Fruit fly (Drosophila melanogaster) Kc167 (cell line): ENCODE results near the gene CG31928.

Experiments used
- Myc ChIP-seq: fragments of >200 bp; optimal IDR thresholded peaks from 2 replicates; lab custom pipeline; 2017; ENCODE audit warnings: missing external identifiers
- Sin3A ChIP-seq: fragments of >200 bp; optimal IDR thresholded peaks from 2 replicates; lab custom pipeline; 2018; ENCODE audit warnings: missing external identifiers
- h ChIP-seq: fragments of >200 bp; optimal IDR thresholded peaks from 3 replicates; lab custom pipeline; 2018; ENCODE audit warnings: missing external identifiers
- insv ChIP-seq: fragments of >200 bp; optimal IDR thresholded peaks from 3 replicates; lab custom pipeline; 2018; ENCODE audit warnings: missing external identifiers
- psq ChIP-seq: fragments of >200 bp; optimal IDR thresholded peaks from 2 replicates; lab custom pipeline; 2017; ENCODE audit warnings: missing external identifiers
- ttk ChIP-seq: sonication (Bioruptor generic); optimal IDR thresholded peaks from 2 replicates; lab custom pipeline; 2017; ENCODE audit warnings: missing external identifiers

Gene CG31928

DNA sequence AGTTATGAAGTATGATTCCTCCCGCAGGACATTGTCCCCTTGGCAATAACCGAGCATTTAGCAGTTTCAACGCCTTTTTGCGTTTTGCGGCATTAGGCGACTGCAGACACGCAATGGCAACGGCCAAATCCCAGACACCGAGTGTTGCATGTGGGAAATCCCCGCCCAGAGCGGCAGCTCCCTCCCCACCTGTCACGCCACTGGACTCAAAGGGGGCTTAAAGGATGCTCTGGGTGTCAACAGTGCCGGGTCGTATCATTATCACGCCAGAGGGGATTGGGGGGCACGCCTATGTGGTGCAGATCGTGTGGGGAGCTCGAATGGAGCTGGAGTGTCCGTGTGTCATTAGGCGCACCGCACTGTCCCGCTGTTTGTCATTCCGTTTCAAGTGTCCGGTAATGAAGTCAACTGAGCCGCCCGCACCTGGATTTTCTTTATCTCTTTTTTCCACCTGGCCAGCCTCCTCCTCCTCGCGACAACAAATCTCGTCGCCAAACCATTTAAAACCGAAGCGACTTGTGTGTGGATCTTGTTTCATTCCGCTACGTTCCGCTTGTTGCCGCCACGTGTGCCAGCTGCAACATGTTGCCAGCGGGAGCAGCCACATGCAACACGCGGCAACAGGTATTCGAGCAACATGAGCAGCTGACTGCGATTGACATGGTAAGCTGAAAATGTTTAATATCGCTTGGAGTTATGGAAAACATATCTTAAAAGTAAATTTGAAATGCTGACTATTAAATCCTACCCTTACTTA is 31.5 kb upstream of the CG31928 start:
- TF ChIP-seq psq (lab: Kevin White, UChicago) (no peak), ttk (lab: Kevin White, UChicago) (no peak), Sin3A (lab: Kevin White, UChicago) (no peak)

DNA sequence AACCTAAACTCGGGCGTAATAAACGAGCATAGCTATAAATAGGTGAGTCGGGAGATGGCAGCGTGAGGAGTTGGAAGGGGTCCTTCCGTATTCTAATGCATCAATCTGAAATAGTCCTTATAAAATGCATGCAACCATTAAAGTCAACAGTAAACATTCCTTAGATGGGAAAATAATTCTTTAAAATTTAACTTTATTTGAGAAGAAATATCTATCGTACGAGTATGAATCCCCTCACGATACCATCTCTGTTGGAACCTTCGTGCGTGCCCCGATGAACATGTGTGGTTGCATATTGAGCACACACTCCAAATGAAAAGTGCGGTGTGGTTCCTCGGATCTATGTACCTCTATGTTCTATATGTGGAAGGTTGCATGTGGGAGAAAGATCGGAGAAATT is 30.0 kb upstream of the CG31928 start:
- TF ChIP-seq Sin3A (lab: Kevin White, UChicago) (no peak), psq (lab: Kevin White, UChicago) (no peak), h (lab: Kevin White, UChicago) (no peak), insv (lab: Kevin White, UChicago) (no peak), ttk (lab: Kevin White, UChicago) (no peak)

DNA sequence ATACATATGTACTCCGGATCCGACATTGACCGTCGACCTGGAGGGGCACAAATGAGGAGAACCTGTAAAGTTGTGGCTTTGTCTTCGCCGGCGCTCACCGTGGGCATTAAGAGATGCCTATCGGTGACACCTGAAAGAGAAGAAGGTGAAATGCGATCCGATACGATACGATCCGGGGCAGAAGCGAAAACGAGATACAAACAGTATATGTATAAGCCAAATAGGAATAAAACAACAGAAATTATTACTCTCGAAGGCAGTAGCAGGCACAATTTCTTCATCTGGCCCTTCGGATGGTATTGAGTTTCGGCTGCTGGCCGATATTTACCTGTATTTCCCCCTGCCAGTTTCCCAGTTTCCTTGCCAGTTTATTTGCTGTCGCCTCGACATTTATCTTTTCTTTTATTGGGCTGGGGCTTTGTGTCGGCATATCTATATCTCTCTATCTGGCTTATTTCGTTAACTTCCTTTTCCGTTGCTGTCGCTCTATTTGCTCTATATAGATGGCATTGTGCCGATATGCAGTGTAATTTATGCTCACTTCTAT is 28.7 kb upstream of the CG31928 start:
- TF ChIP-seq ttk (lab: Kevin White, UChicago) (no peak), h (lab: Kevin White, UChicago) (no peak), Sin3A (lab: Kevin White, UChicago) (no peak), Myc (lab: Kevin White, UChicago) (no peak), insv (lab: Kevin White, UChicago) (no peak), psq (lab: Kevin White, UChicago) (no peak)

DNA sequence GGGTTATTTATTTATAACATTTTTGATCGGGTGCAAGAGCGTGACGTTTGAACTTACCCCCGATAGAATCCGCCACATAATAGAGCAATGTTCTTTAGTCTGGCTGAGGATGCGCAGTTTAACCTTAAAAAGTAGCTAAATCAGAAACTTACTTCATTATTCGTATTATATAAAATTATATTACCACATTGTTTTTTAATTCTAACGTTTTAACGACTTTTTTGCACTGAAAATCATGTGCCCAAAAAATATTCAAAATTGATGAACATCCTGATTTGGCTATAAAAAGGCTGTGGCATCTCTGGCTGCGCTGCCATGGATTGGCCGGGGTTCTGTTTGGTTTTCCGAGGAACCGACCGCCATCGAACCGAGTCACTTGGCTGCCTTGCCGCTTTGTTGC is 22.1 kb upstream of the CG31928 start:
- TF ChIP-seq Sin3A (lab: Kevin White, UChicago) (no peak), Myc (lab: Kevin White, UChicago) (no peak), h (lab: Kevin White, UChicago) (no peak), insv (lab: Kevin White, UChicago) (no peak), ttk (lab: Kevin White, UChicago) (no peak), psq (lab: Kevin White, UChicago) (no peak)

DNA sequence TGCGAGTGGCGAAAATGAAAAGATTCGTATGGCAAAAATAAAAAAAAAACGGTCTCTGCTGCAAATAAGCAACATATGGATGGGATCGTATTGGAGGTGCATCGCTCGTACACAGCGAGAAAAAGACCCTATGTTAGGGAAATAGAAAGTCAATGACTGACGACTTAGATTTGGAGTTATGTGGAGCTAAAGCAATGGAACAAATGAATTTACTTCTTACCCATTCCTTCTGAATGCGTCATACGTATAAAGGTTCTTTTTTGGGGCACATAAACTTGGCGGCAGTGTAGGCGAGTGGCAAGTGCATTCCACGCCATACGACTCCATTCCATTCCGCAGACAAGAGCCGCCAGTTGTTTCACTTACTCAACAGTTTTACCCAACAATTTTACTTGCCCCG is 21.3 kb upstream of the CG31928 start:
- TF ChIP-seq Sin3A (lab: Kevin White, UChicago) (no peak), h (lab: Kevin White, UChicago) (no peak), insv (lab: Kevin White, UChicago) (no peak), Myc (lab: Kevin White, UChicago) (no peak), psq (lab: Kevin White, UChicago) (no peak), ttk (lab: Kevin White, UChicago) (no peak)

- TF ChIP-seq psq (lab: Kevin White, UChicago), result no peak
- no peak for TF ChIP-seq ttk (lab: Kevin White, UChicago)
- no peak for TF ChIP-seq Myc (lab: Kevin White, UChicago)
- no peak for TF ChIP-seq insv (lab: Kevin White, UChicago)
- no peak for TF ChIP-seq Sin3A (lab: Kevin White, UChicago)
- no peak for TF ChIP-seq h (lab: Kevin White, UChicago)
These were observed 18.7 kb upstream of the CG31928 start for dm6 chr2L:1473427-1473826.

DNA sequence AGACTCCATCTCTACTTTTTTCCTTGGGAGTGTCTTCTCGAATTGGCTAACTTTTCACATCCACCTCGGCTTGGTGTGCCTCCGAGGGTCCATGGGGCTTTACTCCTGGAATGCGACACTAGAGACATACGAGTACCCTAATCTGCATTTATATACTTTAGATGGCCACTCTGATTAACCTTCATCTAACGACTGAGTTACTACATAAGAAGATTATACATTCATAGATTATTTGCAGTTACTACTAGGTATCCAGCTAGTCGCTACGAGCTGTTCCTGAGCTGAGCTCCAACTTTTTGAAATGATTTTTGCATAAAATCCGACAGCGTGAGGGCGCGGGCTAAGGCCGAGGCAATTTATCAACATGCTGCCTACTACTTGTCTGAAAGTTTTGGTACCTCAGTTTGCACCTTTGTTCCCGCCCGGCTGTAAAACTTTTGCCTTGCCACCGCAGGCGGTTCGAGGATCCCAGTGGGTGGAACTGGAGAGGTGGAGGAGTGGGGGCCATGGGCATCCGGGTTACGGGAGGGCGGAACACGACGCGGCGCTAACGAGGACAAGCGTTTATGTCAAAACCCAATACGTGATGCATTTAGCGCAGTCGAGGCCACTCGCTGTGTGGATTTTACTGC is 15.1 kb upstream of the CG31928 start:
- no peak for TF ChIP-seq ttk (lab: Kevin White, UChicago)
- no peak for TF ChIP-seq h (lab: Kevin White, UChicago)
- no peak for TF ChIP-seq Sin3A (lab: Kevin White, UChicago)

dm6 chr2L:1478488-1478887 is 13.6 kb upstream of the CG31928 start:
- no peak for TF ChIP-seq insv (lab: Kevin White, UChicago)
- no peak for TF ChIP-seq ttk (lab: Kevin White, UChicago)
- no peak for TF ChIP-seq psq (lab: Kevin White, UChicago)
- TF ChIP-seq h (lab: Kevin White, UChicago), result no peak
- no peak for TF ChIP-seq Sin3A (lab: Kevin White, UChicago)
- no peak for TF ChIP-seq Myc (lab: Kevin White, UChicago)

DNA sequence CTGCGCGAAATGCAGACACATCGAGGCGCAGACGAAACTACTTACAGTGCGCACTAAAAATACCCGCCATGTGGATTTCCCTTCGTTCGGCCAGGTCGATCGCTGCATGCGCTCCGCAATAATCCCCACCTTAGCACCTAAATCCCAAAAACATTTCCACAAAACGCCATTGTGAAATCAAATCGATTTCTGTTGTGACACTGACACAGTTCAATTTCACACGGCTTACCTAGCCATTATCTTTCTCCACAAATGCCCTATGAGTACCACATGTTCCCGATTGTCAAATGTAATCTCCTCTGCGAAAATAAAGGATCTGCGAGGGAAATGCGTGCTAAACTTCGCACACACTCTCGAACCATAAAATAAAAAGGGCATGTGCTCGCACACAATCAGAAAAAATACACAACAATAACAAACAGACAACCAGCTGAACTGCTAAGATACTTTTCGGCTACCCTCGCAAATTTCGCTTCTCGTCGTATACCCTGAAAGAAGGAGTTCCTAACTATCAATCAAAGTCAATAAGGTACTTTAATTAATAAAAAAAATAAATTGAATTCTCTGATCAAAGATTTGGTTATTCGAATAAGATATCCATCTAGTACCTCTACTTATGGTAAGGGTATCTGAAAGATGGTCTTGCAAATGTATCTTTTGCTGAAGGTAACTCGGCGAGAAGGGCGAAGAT is 6.0 kb upstream of the CG31928 start:
- TF ChIP-seq insv (lab: Kevin White, UChicago) (no peak), ttk (lab: Kevin White, UChicago) (no peak), Myc (lab: Kevin White, UChicago) (no peak), Sin3A (lab: Kevin White, UChicago) (no peak), psq (lab: Kevin White, UChicago) (no peak), h (lab: Kevin White, UChicago) (no peak)

DNA sequence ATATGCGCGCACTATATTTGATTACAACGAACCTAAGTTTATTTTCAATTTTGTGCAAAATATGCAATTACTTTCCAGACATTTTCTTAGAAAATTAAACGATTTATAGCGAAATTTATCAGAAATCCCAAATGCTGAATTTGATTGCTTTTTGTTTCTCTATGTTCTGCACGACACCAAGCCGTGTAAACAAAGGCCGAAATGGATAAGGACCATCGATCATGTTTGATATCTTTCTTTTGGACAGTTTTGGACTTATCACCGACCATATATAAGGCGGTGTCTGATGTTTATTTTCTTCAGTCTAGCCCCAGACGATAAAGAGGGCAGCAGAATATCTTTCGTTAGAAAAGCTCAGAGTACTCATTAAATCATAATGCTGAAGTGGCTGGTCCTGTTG is 1.7 kb downstream of the CG31928 start, which contains the start of gene CG33128:
TSS of gene CG33128 (plus strand) at position 301 of the 400 bp plus-strand sequence.
- TF ChIP-seq insv (lab: Kevin White, UChicago), result no peak
- TF ChIP-seq Sin3A (lab: Kevin White, UChicago), result no peak
- no peak for TF ChIP-seq ttk (lab: Kevin White, UChicago)
- no peak for TF ChIP-seq h (lab: Kevin White, UChicago)
- TF ChIP-seq psq (lab: Kevin White, UChicago), result no peak
- TF ChIP-seq Myc (lab: Kevin White, UChicago), result no peak

DNA sequence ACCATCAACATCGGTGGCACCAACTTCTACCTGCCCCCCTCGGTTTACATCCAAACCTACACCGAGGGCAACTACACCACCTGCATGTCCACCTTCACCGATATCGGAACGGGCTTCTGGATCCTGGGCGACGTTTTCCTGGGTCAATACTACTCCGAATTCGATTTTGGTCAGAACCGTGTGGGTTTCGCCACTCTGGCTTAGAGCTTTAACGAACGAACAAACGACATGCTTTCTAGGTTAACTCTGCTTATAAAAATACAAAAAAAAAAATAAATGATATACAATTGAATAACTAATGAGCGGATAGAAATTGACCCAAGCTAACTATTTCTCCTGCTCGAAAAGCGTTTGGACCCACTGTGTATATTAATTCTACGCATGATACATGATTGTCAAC is 3.1 kb downstream of the CG31928 start, which contains the start of gene CG31926:
TSS of gene CG31926 (plus strand) at position 301 of the 400 bp plus-strand sequence.
- no peak for TF ChIP-seq ttk (lab: Kevin White, UChicago)
- TF ChIP-seq psq (lab: Kevin White, UChicago), result no peak
- TF ChIP-seq Myc (lab: Kevin White, UChicago), result no peak
- no peak for TF ChIP-seq Sin3A (lab: Kevin White, UChicago)
- TF ChIP-seq insv (lab: Kevin White, UChicago), result no peak
- TF ChIP-seq h (lab: Kevin White, UChicago), result no peak
